Worm (Caenorhabditis elegans): ENCODE measurements around the gene dph-2.

DNA sequence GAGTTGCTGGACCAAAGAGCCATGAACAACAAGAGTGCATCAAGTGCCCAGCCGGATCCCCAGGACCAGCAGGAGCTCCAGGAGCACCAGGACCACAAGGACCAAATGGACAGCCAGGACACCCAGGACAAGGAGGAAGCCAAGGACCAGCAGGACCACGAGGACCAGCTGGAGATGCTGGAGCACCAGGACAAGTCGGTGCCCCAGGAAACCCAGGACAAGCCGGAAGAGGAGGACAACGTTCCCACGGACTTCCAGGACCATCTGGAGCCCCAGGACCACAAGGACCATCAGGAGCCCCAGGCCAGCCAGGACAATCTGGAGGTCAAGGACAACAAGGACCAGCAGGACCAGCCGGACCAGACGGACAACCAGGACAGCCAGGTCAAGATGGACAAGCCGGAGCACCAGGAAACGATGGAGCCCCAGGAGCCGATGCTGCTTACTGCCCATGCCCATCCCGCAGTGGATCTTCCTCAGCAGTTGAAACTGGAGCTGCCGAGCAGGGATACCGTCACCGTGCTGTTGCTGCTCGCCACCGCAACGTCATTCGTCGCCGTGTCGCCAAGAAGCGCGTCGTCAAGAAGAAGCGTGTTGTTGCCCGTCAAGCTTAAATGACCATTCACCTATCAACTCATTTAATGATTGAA lies 8.6 kb downstream of the dph-2 start:
- no peak for TF ChIP-seq nhr-2 (tag; optimal IDR thresholded peaks at IDR 0.05)
- no peak for TF ChIP-seq pha-4 (tag; optimal IDR thresholded peaks at IDR 0.05)
- no peak for TF ChIP-seq unc-120 (tag; optimal IDR thresholded peaks at IDR 0.05; ENCODE audit: poor library complexity, severe bottlenecking)
- no peak for TF ChIP-seq lsy-2 (tag; optimal IDR thresholded peaks at IDR 0.05)
- no peak for TF ChIP-seq blmp-1 (tag; optimal IDR thresholded peaks at IDR 0.05)
- no peak for TF ChIP-seq nhr-12 (tag; optimal IDR thresholded peaks at IDR 0.05)
- no peak for TF ChIP-seq nhr-28 (tag; optimal IDR thresholded peaks at IDR 0.05)
- TF ChIP-seq sptf-1 (tag; optimal IDR thresholded peaks at IDR 0.05): no peak
- TF ChIP-seq unc-62 (GFP tag; optimal IDR thresholded peaks at IDR 0.05): no peak

Data from whole organism, mixed stage, embryonic.